Fruit fly (Drosophila melanogaster) whole organism: ENCODE measurements around the gene CG34409.

Experiments used
- Dll ChIP-seq: fragments of >200 bp; optimal IDR thresholded peaks from 2 replicates; lab custom pipeline; 2017
- EcR ChIP-seq, 2 experiments: fragments of >200 bp; optimal IDR thresholded peaks; 2 replicates each; lab custom pipeline; 2017; ENCODE audit warnings: missing biosample characterization in 2 of 2, missing genetic modification characterization in 2 of 2, missing genetic modification reagents in 2 of 2
- psq ChIP-seq: fragments of >200 bp; optimal IDR thresholded peaks from 2 replicates; lab custom pipeline; 2017
- usp ChIP-seq: fragments of >200 bp; optimal IDR thresholded peaks from 2 replicates; lab custom pipeline; 2017; ENCODE audit warnings: missing biosample characterization, missing genetic modification characterization, mixed read lengths

DNA sequence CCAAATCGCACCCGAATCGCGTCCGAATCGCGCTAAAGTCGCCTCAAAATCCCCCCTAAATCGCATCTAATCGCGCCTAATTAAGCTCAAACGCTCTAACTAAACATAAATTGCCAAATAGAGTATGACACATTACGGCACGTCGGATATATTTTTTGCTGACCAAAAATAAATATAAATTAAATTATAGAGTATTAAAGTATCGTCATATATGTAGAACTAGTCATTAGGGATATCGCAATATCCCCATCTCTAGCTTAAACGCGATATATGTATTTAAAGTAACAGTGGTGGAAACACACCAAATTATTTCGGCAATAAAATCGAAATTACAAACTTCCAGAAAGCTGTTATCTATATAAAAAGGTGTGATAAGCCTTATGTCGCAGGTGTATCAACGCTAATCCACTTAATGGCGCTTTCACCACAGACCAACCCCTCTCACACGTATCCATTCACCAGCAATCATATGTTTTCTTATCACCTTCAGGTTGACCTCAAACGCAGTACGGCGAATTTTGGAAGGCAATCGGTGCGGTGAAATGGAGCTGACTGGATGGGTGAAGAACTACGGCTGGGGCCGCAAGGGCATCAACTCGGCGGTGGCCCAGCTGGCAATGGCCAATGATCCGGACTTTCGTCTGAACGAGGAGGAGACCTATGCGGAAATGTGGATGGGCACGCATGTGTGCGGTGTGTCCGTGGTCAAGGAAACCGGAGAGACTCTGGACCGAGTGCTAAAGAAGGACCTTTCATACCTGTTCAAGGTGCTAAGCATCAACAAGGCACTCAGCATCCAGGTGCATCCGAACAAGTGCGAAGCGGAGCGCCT lies 13.4 kb upstream of the CG34409 start, which contains the start of gene Mpi:
- TF ChIP-seq Dll (lab: Kevin White, UChicago) (no peak), psq (lab: Kevin White, UChicago) (no peak), usp (no peak), EcR (GFP tag; optimal IDR thresholded peaks at IDR 0.05; lab: Kevin White, UChicago) (no peak)
